Fruit fly (Drosophila melanogaster): ENCODE data around the gene PIG-P.

The PIG-P gene

dm6 chr3R:26008892-26009539 lies 49.0 kb downstream of the PIG-P start (continued):
- TF ChIP-seq CG2199 (GFP tag; IDR thresholded peaks at IDR 0.05), result 0 out of 3 replicates have a peak, but pooled peaks have one; percentile 47
- peak; percentile 92 for TF ChIP-seq corto (GFP tag; optimal IDR thresholded peaks at IDR 0.05)
- peak; percentile 65 for TF ChIP-seq CG11696 (GFP tag; IDR thresholded peaks at IDR 0.05)
- TF ChIP-seq ato (GFP tag; IDR thresholded peaks at IDR 0.05; ENCODE audit: partially characterized antibody), result no peak
- no peak for TF ChIP-seq CG42726 (GFP tag; IDR thresholded peaks at IDR 0.05; ENCODE audit: partially characterized antibody)
- no peak for TF ChIP-seq Tbp (GFP tag; optimal IDR thresholded peaks at IDR 0.05)
- peak; percentile 84 for TF ChIP-seq ken (GFP tag; IDR thresholded peaks at IDR 0.05)
- TF ChIP-seq CG32532 (GFP tag; IDR thresholded peaks at IDR 0.05), result peak; percentile 87
- TF ChIP-seq CG7963 (GFP tag; IDR thresholded peaks at IDR 0.05; ENCODE audit: partially characterized antibody), result no peak
- peak; percentile 45; the same call in 1 of the 2 replicates for TF ChIP-seq CG16779 (GFP tag; IDR thresholded peaks at IDR 0.05)
- TF ChIP-seq peb (GFP tag; IDR thresholded peaks at IDR 0.05), result peak; percentile 75
- TF ChIP-seq grn (GFP tag; optimal IDR thresholded peaks at IDR 0.05), result no peak
- peak; percentile 81 for TF ChIP-seq Atf-2 (GFP tag; optimal IDR thresholded peaks at IDR 0.05)
- TF ChIP-seq emc (GFP tag; optimal IDR thresholded peaks at IDR 0.05), result peak; percentile 31
- peak; percentile 81 for TF ChIP-seq odd (GFP tag; optimal IDR thresholded peaks at IDR 0.05)
- no peak for TF ChIP-seq inv (GFP tag; IDR thresholded peaks at IDR 0.05; ENCODE audit: partially characterized antibody)
- peak; percentile 84 for TF ChIP-seq CG18764 (GFP tag; optimal IDR thresholded peaks at IDR 0.05)
- TF ChIP-seq CG8290 (GFP tag; optimal IDR thresholded peaks at IDR 0.05), result peak; percentile 74
- TF ChIP-seq CG8290 (tag; optimal IDR thresholded peaks at IDR 0.05), result peak in 1 of 2 experiments; percentile 86
- TF ChIP-seq CG13424 (tag; optimal IDR thresholded peaks at IDR 0.05), result peak; percentile 92
- TF ChIP-seq CG11093 (GFP tag; IDR thresholded peaks at IDR 0.05), result peak; percentile 81
- TF ChIP-seq CG17802 (tag; optimal IDR thresholded peaks at IDR 0.05), result peak; percentile 75
- peak; percentile 87 for TF ChIP-seq ind (GFP tag; optimal IDR thresholded peaks at IDR 0.05)
- peak; percentile 63; the same call in 1 of the 3 replicates for TF ChIP-seq CG6175 (GFP tag; IDR thresholded peaks at IDR 0.05)
- TF ChIP-seq Taf1 (GFP tag; IDR thresholded peaks at IDR 0.05), result peak; percentile 80
- peak; percentile 82 for TF ChIP-seq Max (GFP tag; optimal IDR thresholded peaks at IDR 0.05)
- peak; percentile 79 for TF ChIP-seq CG8944 (GFP tag; optimal IDR thresholded peaks at IDR 0.05)
- TF ChIP-seq D19B (GFP tag; optimal IDR thresholded peaks at IDR 0.05), result peak; percentile 57
- no peak for TF ChIP-seq CG8478 (optimal IDR thresholded peaks at IDR 0.05)
- peak; percentile 48; the same call in 1 of the 3 replicates for TF ChIP-seq otp (GFP tag; IDR thresholded peaks at IDR 0.05)
- no peak for TF ChIP-seq gfzf (GFP tag; optimal IDR thresholded peaks at IDR 0.05)
- peak; percentile 83 for TF ChIP-seq E2f1 (GFP tag; IDR thresholded peaks at IDR 0.05)
- peak; percentile 63 for TF ChIP-seq maf-S (GFP tag; optimal IDR thresholded peaks at IDR 0.05)
- no peak for TF ChIP-seq sc (optimal IDR thresholded peaks at IDR 0.05)
- peak; percentile 80 for TF ChIP-seq sc (GFP tag; optimal IDR thresholded peaks at IDR 0.05)
- peak; percentile 89 for TF ChIP-seq CG6689 (GFP tag; IDR thresholded peaks at IDR 0.05)
- TF ChIP-seq CG3407 (GFP tag; optimal IDR thresholded peaks at IDR 0.05), result peak; percentile 79
- peak; percentile 80 for TF ChIP-seq CG2875 (GFP tag; optimal IDR thresholded peaks at IDR 0.05)
- peak; percentile 84 for TF ChIP-seq zfh1 (GFP tag; IDR thresholded peaks at IDR 0.05)
- TF ChIP-seq ATbp (GFP tag; optimal IDR thresholded peaks at IDR 0.05), result peak; percentile 86
- TF ChIP-seq Kr (GFP tag; optimal IDR thresholded peaks at IDR 0.05), result no peak
- peak; percentile 57; the same call in 1 of the 2 replicates for TF ChIP-seq bowl (GFP tag; IDR thresholded peaks at IDR 0.05)
- TF ChIP-seq CG10959 (GFP tag; IDR thresholded peaks at IDR 0.05), result peak; percentile 69
- TF ChIP-seq D (optimal IDR thresholded peaks at IDR 0.05), result no peak
- TF ChIP-seq D (GFP tag; optimal IDR thresholded peaks at IDR 0.05), result peak; percentile 88
- TF ChIP-seq Ssrp (tag; optimal IDR thresholded peaks at IDR 0.05), result peak; percentile 86
- TF ChIP-seq CG12299 (tag; optimal IDR thresholded peaks at IDR 0.05), result peak; percentile 74
- peak; percentile 95 for TF ChIP-seq lbe (GFP tag; optimal IDR thresholded peaks at IDR 0.05)
- TF ChIP-seq usp (GFP tag; optimal IDR thresholded peaks at IDR 0.05), result no peak
- TF ChIP-seq vvl (GFP tag; IDR thresholded peaks at IDR 0.05), result peak; percentile 90
- TF ChIP-seq chinmo (GFP tag; IDR thresholded peaks at IDR 0.05; ENCODE audit: partially characterized antibody), result 0 out of 4 replicates have a peak, but pooled peaks have one; percentile 22

All from whole organism, embryonic.